Worm (Caenorhabditis elegans) whole organism, mixed stage, embryonic: ENCODE measurements around the gene clec-204.

ENCODE experiments used
- blmp-1 ChIP-seq: fragments of 150-350 bp; optimal IDR thresholded peaks from 2 replicates; lab custom pipeline; 2014; ENCODE audit warnings: missing biosample characterization, missing genetic modification characterization
- nhr-28 ChIP-seq: fragments of 150-350 bp; optimal IDR thresholded peaks from 2 replicates; lab custom pipeline; 2014; ENCODE audit warnings: missing biosample characterization, missing genetic modification characterization
- nhr-76 ChIP-seq: sonication (generic microtip); optimal IDR thresholded peaks from 2 replicates; lab custom pipeline; 2017; ENCODE audit warnings: missing biosample characterization, missing genetic modification characterization
- pha-4 ChIP-seq: fragments of 150-350 bp; optimal IDR thresholded peaks from 2 replicates; lab custom pipeline; 2018; ENCODE audit warnings: missing biosample characterization, missing genetic modification reagents, missing genetic modification characterization
- unc-120 ChIP-seq: sonication (generic microtip); optimal IDR thresholded peaks from 2 replicates; lab custom pipeline; 2017; ENCODE audit warnings: missing genetic modification characterization, missing compliant biosample characterization; ENCODE audit not compliant: poor library complexity, severe bottlenecking
- unc-39 ChIP-seq: fragments of 150-350 bp; optimal IDR thresholded peaks from 2 replicates; lab custom pipeline; 2014; ENCODE audit warnings: missing biosample characterization, missing genetic modification characterization

DNA sequence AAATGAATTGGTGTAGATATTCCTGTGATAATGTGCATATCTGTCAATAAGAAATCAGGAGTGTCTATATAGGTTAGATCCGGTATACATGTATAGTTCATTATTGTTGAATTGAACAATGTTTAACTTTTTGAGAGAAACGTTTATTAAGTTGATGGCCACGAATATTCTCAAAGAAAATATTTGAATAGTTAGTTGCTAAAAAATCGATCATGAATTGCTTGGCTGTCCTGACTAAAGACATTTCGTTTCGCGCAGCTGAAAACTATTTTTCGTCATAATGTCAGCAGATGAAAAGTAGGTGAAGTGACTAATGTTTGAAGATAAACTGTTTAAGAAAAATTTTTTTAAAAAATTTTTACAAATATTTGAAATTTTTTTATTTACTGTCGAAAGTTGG, 5.5 kb upstream of the clec-204 start, which contains the start of gene srh-199:
- no peak for TF ChIP-seq pha-4 (tag; lab: Kevin White, UChicago)
- no peak for TF ChIP-seq nhr-76 (tag; lab: Kevin White, UChicago)
- TF ChIP-seq nhr-28 (tag; lab: Kevin White, UChicago): no peak
- TF ChIP-seq blmp-1 (tag; lab: Kevin White, UChicago): no peak
- TF ChIP-seq unc-120: no peak
- TF ChIP-seq unc-39: no peak
